Fruit fly (Drosophila melanogaster): ENCODE measurements around the gene Ibf2.
"Not testable (repeated sequence)": the region's sequence is repeated elsewhere in the genome, so short reads cannot be mapped to it uniquely, and the experiment has no call there.

Gene Ibf2

dm6 chr3R:9235455-9236040 lies 22.8 kb downstream of the Ibf2 start:
- TF ChIP-seq bigmax (GFP tag; optimal IDR thresholded peaks at IDR 0.05): peak; percentile 83
- TF ChIP-seq D19A (tag; optimal IDR thresholded peaks at IDR 0.05): peak; percentile 26
- peak; percentile 14; the same call in 1 of the 2 replicates for TF ChIP-seq vvl (GFP tag; IDR thresholded peaks at IDR 0.05)
- TF ChIP-seq CTCF (GFP tag; optimal IDR thresholded peaks at IDR 0.05): peak; percentile 77
- TF ChIP-seq abd-A (tag; optimal IDR thresholded peaks at IDR 0.05): peak; percentile 26
- TF ChIP-seq Deaf1 (tag; optimal IDR thresholded peaks at IDR 0.05): peak; percentile 32
- peak; percentile 68 for TF ChIP-seq sens (GFP tag)
- TF ChIP-seq rib (GFP tag; IDR thresholded peaks at IDR 0.05): peak; percentile 44; the same call in 1 of the 2 replicates
- TF ChIP-seq Med (GFP tag): peak; percentile 65
- TF ChIP-seq scrt (GFP tag; optimal IDR thresholded peaks at IDR 0.05): peak; percentile 1
- TF ChIP-seq CG10543 (GFP tag; optimal IDR thresholded peaks at IDR 0.05): peak; percentile 11
- peak; percentile 53; the same call in 1 of the 2 replicates for TF ChIP-seq CG4360 (GFP tag; IDR thresholded peaks at IDR 0.05)
- TF ChIP-seq chinmo (GFP tag; IDR thresholded peaks at IDR 0.05; ENCODE audit: partially characterized antibody): 0 out of 4 replicates have a peak, but pooled peaks have one; percentile 62
- TF ChIP-seq crol (GFP tag; IDR thresholded peaks at IDR 0.05): peak; percentile 72
- 0 out of 2 replicates have a peak, but pooled peaks have one; percentile 30 for TF ChIP-seq Drgx (GFP tag; IDR thresholded peaks at IDR 0.05)
- TF ChIP-seq pan (optimal IDR thresholded peaks at IDR 0.05): not testable (repeated sequence)
- peak in 1 of 2 experiments; percentile 20 for TF ChIP-seq pan (GFP tag; optimal IDR thresholded peaks at IDR 0.05 in 1 of 2, IDR thresholded peaks at IDR 0.05 in 1 of 2)
- TF ChIP-seq sd (tag; optimal IDR thresholded peaks at IDR 0.05): peak; percentile 63

dm6 chr3R:9234756-9235255 lies 23.5 kb downstream of the Ibf2 start:
- TF ChIP-seq Awh (GFP tag; IDR thresholded peaks at IDR 0.05) (no peak), CG11723 (GFP tag; optimal IDR thresholded peaks at IDR 0.05) (no peak), CG17802 (tag; optimal IDR thresholded peaks at IDR 0.05) (no peak), salm (tag; optimal IDR thresholded peaks at IDR 0.05) (no peak), az2 (GFP tag; optimal IDR thresholded peaks at IDR 0.05) (no peak), CG18619 (GFP tag; optimal IDR thresholded peaks at IDR 0.05) (no peak), ken (GFP tag; IDR thresholded peaks at IDR 0.05) (no peak), CkIIα-i1 (GFP tag; IDR thresholded peaks at IDR 0.05) (no peak), Drgx (GFP tag; IDR thresholded peaks at IDR 0.05) (no peak), sd (tag; optimal IDR thresholded peaks at IDR 0.05) (peak; percentile 66), CG7839 (tag; optimal IDR thresholded peaks at IDR 0.05) (peak; percentile 2), ci (GFP tag; IDR thresholded peaks at IDR 0.05) (no peak), Taf1 (GFP tag; IDR thresholded peaks at IDR 0.05) (no peak), CG4707 (GFP tag; optimal IDR thresholded peaks at IDR 0.05) (no peak), bowl (GFP tag; IDR thresholded peaks at IDR 0.05) (no peak), gt (GFP tag; IDR thresholded peaks at IDR 0.05) (no peak), Pdp1 (GFP tag; optimal IDR thresholded peaks at IDR 0.05) (peak in 1 of 2 experiments; percentile 32), crol (GFP tag; IDR thresholded peaks at IDR 0.05) (peak; percentile 79), CG11504 (tag; optimal IDR thresholded peaks at IDR 0.05) (peak; percentile 1), bcd (GFP tag; optimal IDR thresholded peaks at IDR 0.05) (no peak), trh (GFP tag; optimal IDR thresholded peaks at IDR 0.05) (no peak), fd96Cb (tag; optimal IDR thresholded peaks at IDR 0.05) (no peak), al (GFP tag; IDR thresholded peaks at IDR 0.05) (no peak), slbo (GFP tag; IDR thresholded peaks at IDR 0.05) (peak; percentile 34; the same call in 1 of the 2 replicates), CG17359 (tag; optimal IDR thresholded peaks at IDR 0.05) (no peak), abd-A (tag; optimal IDR thresholded peaks at IDR 0.05) (peak; percentile 78), dysf (GFP tag; IDR thresholded peaks at IDR 0.05) (no peak), CG12391 (tag; optimal IDR thresholded peaks at IDR 0.05) (peak; percentile 1), bsh (GFP tag; optimal IDR thresholded peaks at IDR 0.05) (peak in 1 of 2 experiments; percentile 2), hkb (optimal IDR thresholded peaks at IDR 0.05) (no peak), hkb (GFP tag; IDR thresholded peaks at IDR 0.05) (0 out of 2 replicates have a peak, but pooled peaks have one; percentile 11), org-1 (GFP tag; optimal IDR thresholded peaks at IDR 0.05) (no peak), CG7357 (GFP tag; IDR thresholded peaks at IDR 0.05) (0 out of 3 replicates have a peak, but pooled peaks have one; percentile 22), ap (GFP tag; IDR thresholded peaks at IDR 0.05) (no peak), CG11695 (GFP tag; IDR thresholded peaks at IDR 0.05) (no peak), CG6254 (GFP tag; optimal IDR thresholded peaks at IDR 0.05) (no peak)

All from whole organism, embryonic.